Fruit fly (Drosophila melanogaster) whole organism, embryonic: ENCODE measurements around the gene CG31675.

Experiments used
- Atf6 ChIP-seq: fragments of 200-800 bp; sonication (Bioruptor generic); IDR thresholded peaks from 2 replicates; pipeline ENCODE4 v1.3.6; 2022; ENCODE audit warnings: missing biosample characterization, missing genetic modification characterization
- BEAF-32 ChIP-seq: fragments of 200-800 bp; sonication (Bioruptor generic); optimal IDR thresholded peaks from 3 replicates; lab custom pipeline; 2017; ENCODE audit warnings: missing biosample characterization, missing genetic modification characterization, mild to moderate bottlenecking, moderate library complexity, missing genetic modification reagents
- CG11456 ChIP-seq: fragments of 200-800 bp; sonication (Bioruptor generic); IDR thresholded peaks from 3 replicates; pipeline ENCODE4 v1.3.6; 2022; ENCODE audit warnings: missing biosample characterization, missing genetic modification characterization
- CG11695 ChIP-seq: fragments of 200-800 bp; sonication (Bioruptor generic); IDR thresholded peaks from 3 replicates; pipeline ENCODE4 v1.3.6; 2022; ENCODE audit warnings: missing biosample characterization, missing genetic modification characterization
- CG12659 ChIP-seq: fragments of 200-800 bp; sonication (Bioruptor generic); optimal IDR thresholded peaks from 3 replicates; lab custom pipeline; 2017; ENCODE audit warnings: mild to moderate bottlenecking, missing biosample characterization, missing genetic modification reagents, missing genetic modification characterization
- CG17328 ChIP-seq: fragments of 200-800 bp; sonication (Bioruptor generic); IDR thresholded peaks from 2 replicates; pipeline ENCODE4 v1.3.6; 2022; ENCODE audit warnings: missing biosample characterization, missing genetic modification characterization
- CG17912 ChIP-seq: fragments of 200-800 bp; sonication (Bioruptor generic); optimal IDR thresholded peaks from 2 replicates; lab custom pipeline; 2018; ENCODE audit warnings: missing biosample characterization, mild to moderate bottlenecking, missing genetic modification characterization
- CG2202 ChIP-seq: fragments of 200-800 bp; sonication (Bioruptor generic); optimal IDR thresholded peaks from 2 replicates; lab custom pipeline; 2018; ENCODE audit warnings: missing biosample characterization, mild to moderate bottlenecking, missing genetic modification characterization
- CG33213 ChIP-seq: fragments of 200-800 bp; sonication (Bioruptor generic); optimal IDR thresholded peaks from 3 replicates; lab custom pipeline; 2016; ENCODE audit warnings: missing biosample characterization, missing genetic modification characterization
- CG5245 ChIP-seq: fragments of 200-800 bp; sonication (Bioruptor generic); optimal IDR thresholded peaks from 3 replicates; lab custom pipeline; 2016; ENCODE audit warnings: missing biosample characterization, missing genetic modification characterization
- CG6175 ChIP-seq: fragments of 200-800 bp; sonication (Bioruptor generic); IDR thresholded peaks from 3 replicates; pipeline ENCODE4 v1.3.6; 2022; ENCODE audit warnings: missing biosample characterization, missing genetic modification characterization
- CG6254 ChIP-seq: fragments of 200-800 bp; sonication (Bioruptor generic); optimal IDR thresholded peaks from 3 replicates; lab custom pipeline; 2017; ENCODE audit warnings: mild to moderate bottlenecking, missing biosample characterization, missing genetic modification reagents, missing genetic modification characterization
- CG6765 ChIP-seq: fragments of 200-800 bp; sonication (Bioruptor generic); optimal IDR thresholded peaks from 3 replicates; lab custom pipeline; 2017; ENCODE audit warnings: missing biosample characterization, mild to moderate bottlenecking, missing genetic modification characterization
- CG7372 ChIP-seq: fragments of 200-800 bp; sonication (Bioruptor generic); IDR thresholded peaks from 2 replicates; pipeline ENCODE4 v1.3.6; 2022; ENCODE audit warnings: missing biosample characterization, missing genetic modification characterization
- CG7987 ChIP-seq: fragments of 200-800 bp; sonication (Bioruptor generic); optimal IDR thresholded peaks from 2 replicates; lab custom pipeline; 2018; ENCODE audit warnings: missing biosample characterization, mild to moderate bottlenecking, missing genetic modification characterization, moderate library complexity
- CG8290 ChIP-seq, 3 experiments: fragments of 200-800 bp; sonication (Bioruptor generic); optimal IDR thresholded peaks; 2 replicates each; lab custom pipeline; 2016 to 2019; ENCODE audit warnings: missing biosample characterization in 3 of 3, missing genetic modification characterization in 3 of 3, mild to moderate bottlenecking in 2 of 3, moderate library complexity in 1 of 3
- CG9727 ChIP-seq: fragments of 200-800 bp; sonication (Bioruptor generic); optimal IDR thresholded peaks from 3 replicates; lab custom pipeline; 2017; ENCODE audit warnings: missing biosample characterization, mild to moderate bottlenecking, missing genetic modification characterization
- CoRest ChIP-seq: fragments of 200-800 bp; sonication (Bioruptor generic); optimal IDR thresholded peaks from 3 replicates; lab custom pipeline; 2018; ENCODE audit warnings: missing biosample characterization, mild to moderate bottlenecking, missing genetic modification characterization, moderate library complexity
- Deaf1 ChIP-seq: fragments of 200-800 bp; optimal IDR thresholded peaks from 3 replicates; lab custom pipeline; 2019; ENCODE audit warnings: missing biosample characterization, mild to moderate bottlenecking, missing genetic modification characterization, moderate library complexity
- Dfd ChIP-seq, 2 experiments: fragments of >200 bp; optimal IDR thresholded peaks; 2 replicates each; lab custom pipeline; 2017; ENCODE audit warnings: missing biosample characterization in 2 of 2, missing genetic modification characterization in 2 of 2
- H2.0 ChIP-seq: fragments of 200-800 bp; sonication (Bioruptor generic); IDR thresholded peaks from 2 replicates; pipeline ENCODE4 v1.3.6; 2022; ENCODE audit warnings: missing biosample characterization, missing genetic modification characterization
- Hr39 ChIP-seq: fragments of >200 bp; optimal IDR thresholded peaks from 2 replicates; lab custom pipeline; 2017
- Lhr ChIP-seq: fragments of 200-800 bp; sonication (Bioruptor generic); optimal IDR thresholded peaks from 3 replicates; lab custom pipeline; 2017; ENCODE audit warnings: mild to moderate bottlenecking, missing biosample characterization, missing genetic modification reagents, missing genetic modification characterization
- Sry-β ChIP-seq: fragments of 200-800 bp; sonication (Bioruptor generic); optimal IDR thresholded peaks from 2 replicates; lab custom pipeline; 2018; ENCODE audit warnings: missing biosample characterization, mild to moderate bottlenecking, missing genetic modification characterization, moderate library complexity
- Xrp1 ChIP-seq: fragments of 200-800 bp; sonication (Bioruptor generic); IDR thresholded peaks from 2 replicates; pipeline ENCODE4 v1.3.6; 2022; ENCODE audit warnings: missing biosample characterization, missing genetic modification characterization
- ara ChIP-seq: fragments of 200-800 bp; sonication (Bioruptor generic); IDR thresholded peaks from 2 replicates; pipeline ENCODE4 v1.3.6; 2022; ENCODE audit warnings: missing biosample characterization, missing genetic modification characterization
- ase ChIP-seq: fragments of 200-800 bp; sonication (Bioruptor generic); IDR thresholded peaks from 3 replicates; pipeline ENCODE4 v1.3.6; 2022; ENCODE audit warnings: missing biosample characterization, missing genetic modification characterization
- dan ChIP-seq: fragments of 200-800 bp; sonication (Bioruptor generic); IDR thresholded peaks from 2 replicates; pipeline ENCODE4 v1.3.6; 2022; ENCODE audit warnings: missing biosample characterization, missing genetic modification characterization
- dmrt99B ChIP-seq: fragments of 200-800 bp; sonication (Bioruptor generic); optimal IDR thresholded peaks from 2 replicates; lab custom pipeline; 2018; ENCODE audit warnings: missing biosample characterization, mild to moderate bottlenecking, missing genetic modification characterization, moderate library complexity
- emc ChIP-seq: fragments of 200-800 bp; sonication (Bioruptor generic); optimal IDR thresholded peaks from 2 replicates; lab custom pipeline; 2016; ENCODE audit warnings: missing biosample characterization, missing genetic modification characterization
- ems ChIP-seq: fragments of 200-800 bp; sonication (Bioruptor generic); optimal IDR thresholded peaks from 3 replicates; lab custom pipeline; 2016; ENCODE audit warnings: missing biosample characterization, missing genetic modification characterization
- eyg ChIP-seq: fragments of 200-800 bp; sonication (Bioruptor generic); optimal IDR thresholded peaks from 3 replicates; lab custom pipeline; 2016; ENCODE audit warnings: missing biosample characterization, missing genetic modification characterization
- fd64A ChIP-seq: fragments of 200-800 bp; sonication (Bioruptor generic); optimal IDR thresholded peaks from 3 replicates; lab custom pipeline; 2018; ENCODE audit warnings: missing biosample characterization, mild to moderate bottlenecking, missing genetic modification characterization
- fd96Cb ChIP-seq: fragments of 200-800 bp; sonication (Bioruptor generic); optimal IDR thresholded peaks from 2 replicates; lab custom pipeline; 2018; ENCODE audit warnings: missing biosample characterization, mild to moderate bottlenecking, missing genetic modification characterization, moderate library complexity
- gem ChIP-seq: fragments of 200-800 bp; sonication (Bioruptor generic); optimal IDR thresholded peaks from 2 replicates; lab custom pipeline; 2019; ENCODE audit warnings: missing biosample characterization, mild to moderate bottlenecking, missing genetic modification characterization, moderate library complexity
- ind ChIP-seq: fragments of 200-800 bp; sonication (Bioruptor generic); optimal IDR thresholded peaks from 3 replicates; lab custom pipeline; 2016; ENCODE audit warnings: missing biosample characterization, missing genetic modification characterization
- insv ChIP-seq, 2 experiments: fragments of 200-800 bp; sonication (Bioruptor generic); optimal IDR thresholded peaks; 3 replicates each; lab custom pipeline; 2016 to 2018; ENCODE audit warnings: missing biosample characterization in 2 of 2, missing genetic modification characterization in 2 of 2
- luna ChIP-seq: fragments of 200-800 bp; sonication (Bioruptor generic); optimal IDR thresholded peaks from 2 replicates; lab custom pipeline; 2016; ENCODE audit warnings: missing biosample characterization, missing genetic modification characterization
- onecut ChIP-seq: fragments of 200-800 bp; sonication (Bioruptor generic); IDR thresholded peaks from 2 replicates; pipeline ENCODE4 v1.3.6; 2022; ENCODE audit warnings: missing biosample characterization, missing genetic modification characterization
- pfk ChIP-seq: fragments of 200-800 bp; sonication (Bioruptor generic); optimal IDR thresholded peaks from 2 replicates; lab custom pipeline; 2018; ENCODE audit warnings: missing biosample characterization, mild to moderate bottlenecking, missing genetic modification characterization, moderate library complexity
- pita ChIP-seq: fragments of 200-800 bp; sonication (Bioruptor generic); optimal IDR thresholded peaks from 2 replicates; lab custom pipeline; 2017; ENCODE audit warnings: missing biosample characterization, mild to moderate bottlenecking, missing genetic modification characterization
- run ChIP-seq: fragments of 200-800 bp; sonication (Bioruptor generic); optimal IDR thresholded peaks from 3 replicates; lab custom pipeline; 2018; ENCODE audit warnings: missing biosample characterization, mild to moderate bottlenecking, missing genetic modification characterization
- sisA ChIP-seq: fragments of 200-800 bp; sonication (Bioruptor generic); IDR thresholded peaks from 2 replicates; pipeline ENCODE4 v1.3.6; 2022; ENCODE audit warnings: missing biosample characterization, missing genetic modification characterization
- slou ChIP-seq: fragments of 200-800 bp; sonication (Bioruptor generic); optimal IDR thresholded peaks from 3 replicates; lab custom pipeline; 2016; ENCODE audit warnings: missing biosample characterization, missing genetic modification characterization
- sr ChIP-seq: fragments of 200-800 bp; sonication (Bioruptor generic); IDR thresholded peaks from 3 replicates; pipeline ENCODE4 v1.3.6; 2022; ENCODE audit warnings: missing biosample characterization, missing genetic modification characterization
- sug ChIP-seq: fragments of 200-800 bp; optimal IDR thresholded peaks from 2 replicates; lab custom pipeline; 2019; ENCODE audit warnings: missing biosample characterization, mild to moderate bottlenecking, missing genetic modification characterization, moderate library complexity
- toy ChIP-seq: fragments of 200-800 bp; sonication (Bioruptor generic); IDR thresholded peaks from 2 replicates; pipeline ENCODE4 v1.3.6; 2022; ENCODE audit warnings: missing biosample characterization, missing genetic modification characterization
- wor ChIP-seq: fragments of 200-800 bp; sonication (Bioruptor generic); IDR thresholded peaks from 2 replicates; pipeline ENCODE4 v1.3.6; 2022; ENCODE audit warnings: missing biosample characterization, missing genetic modification characterization
- zf30C ChIP-seq: fragments of 200-800 bp; sonication (Bioruptor generic); optimal IDR thresholded peaks from 3 replicates; lab custom pipeline; 2018; ENCODE audit warnings: missing biosample characterization, mild to moderate bottlenecking, missing genetic modification characterization

CG31675 gene

DNA sequence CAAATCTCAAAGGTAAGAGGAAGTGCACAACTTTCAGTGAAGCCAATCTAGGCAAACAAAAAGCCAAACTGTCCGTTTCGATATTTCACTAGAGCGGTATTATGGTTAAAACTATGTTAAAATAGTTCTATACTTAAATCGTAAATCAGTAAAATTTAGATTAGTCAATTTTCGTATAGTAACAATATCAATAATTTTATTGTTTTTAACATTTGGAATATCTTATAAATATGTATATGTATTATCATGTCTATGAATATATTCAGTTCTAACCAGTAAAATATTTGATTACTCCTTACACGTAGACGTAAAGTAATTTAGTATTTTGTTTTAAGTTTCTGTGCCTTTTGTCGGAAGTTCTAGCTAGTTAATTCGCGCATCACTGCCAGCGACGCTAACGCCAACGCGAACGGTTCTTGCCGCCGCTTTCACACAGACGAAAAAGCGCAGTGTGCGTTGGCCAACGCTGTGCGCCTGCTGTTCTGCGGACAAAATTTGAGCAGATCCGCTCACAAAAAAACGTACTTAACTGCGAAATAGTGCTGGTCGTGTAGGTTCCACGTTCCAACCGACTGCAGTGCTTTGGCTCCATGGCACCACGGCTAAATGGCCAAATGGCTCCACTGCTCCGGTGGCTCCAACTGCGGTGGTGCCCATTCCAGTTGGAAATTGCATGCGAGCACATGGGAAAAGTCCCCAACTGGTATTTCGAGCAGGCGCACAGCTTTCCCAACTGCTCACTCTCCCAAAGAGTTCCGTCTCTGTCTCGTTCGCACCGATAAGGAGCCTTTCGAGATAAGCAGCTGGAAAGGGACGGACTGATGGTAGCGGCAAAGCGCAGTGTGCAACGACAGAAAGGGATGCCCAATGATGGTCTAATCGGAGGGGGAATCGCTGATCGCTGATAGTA lies 44.1 kb upstream of the CG31675 start (continued):
- TF ChIP-seq Dfd (GFP tag; optimal IDR thresholded peaks at IDR 0.05; lab: Kevin White, UChicago) (no peak), toy (GFP tag; lab: Robert Waterston, UW) (no peak), sr (GFP tag; lab: Robert Waterston, UW) (peak; percentile 91), zf30C (GFP tag; lab: Kevin White, UChicago) (no peak), dan (no peak), ind (GFP tag; lab: Kevin White, UChicago) (no peak), CG11695 (GFP tag; lab: Robert Waterston, UW) (no peak), CG11456 (GFP tag; lab: Robert Waterston, UW) (no peak), H2.0 (GFP tag; lab: Robert Waterston, UW) (peak; percentile 33; the same call in 1 of the 2 replicates), CG7987 (peak; percentile 16), CG5245 (GFP tag; lab: Kevin White, UChicago) (no peak), CG7372 (GFP tag; lab: Robert Waterston, UW) (no peak), insv (GFP tag; optimal IDR thresholded peaks at IDR 0.05; lab: Kevin White, UChicago) (peak in 1 of 2 experiments; percentile 90), CG6254 (GFP tag; lab: Kevin White, UChicago) (no peak), Hr39 (lab: Kevin White, UChicago) (no peak), wor (GFP tag; lab: Robert Waterston, UW) (no peak), luna (GFP tag; lab: Kevin White, UChicago) (no peak), fd96Cb (tag; lab: Kevin White, UChicago) (peak; percentile 1), Sry-β (peak; percentile 96), sug (tag; lab: Kevin White, UChicago) (peak; percentile 86), dmrt99B (tag; lab: Kevin White, UChicago) (peak; percentile 33), CG6765 (GFP tag; lab: Kevin White, UChicago) (peak; percentile 19), Atf6 (0 out of 2 replicates have a peak, but pooled peaks have one; percentile 8), CG12659 (GFP tag; lab: Kevin White, UChicago) (no peak), CG2202 (no peak), CoRest (tag; lab: Kevin White, UChicago) (peak; percentile 41), ara (no peak), CG33213 (GFP tag; lab: Kevin White, UChicago) (peak; percentile 11), onecut (GFP tag; lab: Robert Waterston, UW) (no peak), emc (GFP tag; lab: Kevin White, UChicago) (no peak), sisA (GFP tag; lab: Robert Waterston, UW) (no peak), run (tag; lab: Kevin White, UChicago) (no peak), BEAF-32 (no peak), ems (GFP tag; lab: Kevin White, UChicago) (no peak), CG9727 (no peak), slou (GFP tag; lab: Kevin White, UChicago) (no peak), CG17912 (peak; percentile 41), CG8290 (GFP tag; optimal IDR thresholded peaks at IDR 0.05; lab: Kevin White, UChicago) (no peak), CG8290 (tag; optimal IDR thresholded peaks at IDR 0.05; lab: Kevin White, UChicago) (peak in 1 of 2 experiments; percentile 53), fd64A (GFP tag; lab: Kevin White, UChicago) (peak; percentile 52), eyg (no peak), CG17328 (GFP tag; lab: Robert Waterston, UW) (0 out of 2 replicates have a peak, but pooled peaks have one; percentile 25), gem (tag; lab: Kevin White, UChicago) (peak; percentile 63), Deaf1 (peak; percentile 29), ase (no peak), Xrp1 (GFP tag; lab: Robert Waterston, UW) (no peak), Lhr (peak; percentile 64), pfk (peak; percentile 19), CG6175 (peak; percentile 70; the same call in 1 of the 3 replicates), pita (GFP tag; lab: Kevin White, UChicago) (no peak)
